Worm (Caenorhabditis elegans): ENCODE measurements around the gene bath-46.

DNA sequence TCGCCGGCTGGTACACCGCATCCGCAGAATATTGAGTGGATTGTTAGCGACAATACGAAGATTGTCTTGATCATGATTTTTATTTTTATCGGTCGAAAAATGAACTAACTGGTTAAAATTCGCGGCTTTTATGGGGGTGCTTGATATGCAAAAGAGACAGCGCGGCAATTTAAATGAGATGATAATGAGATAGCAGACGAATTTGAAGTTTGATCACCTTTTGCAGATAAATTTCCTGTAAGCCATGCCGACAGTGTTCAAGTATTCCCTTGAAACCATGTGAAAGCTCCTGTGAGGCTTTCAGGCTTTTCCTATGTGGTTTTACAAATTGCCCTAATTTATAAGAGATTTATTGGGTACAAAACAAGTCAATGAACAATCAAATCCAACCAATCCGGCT is 48.5 kb downstream of the bath-46 start, which contains the start of gene ZC204.17:
- TF ChIP-seq K11D2.4 (GFP tag; IDR thresholded peaks at IDR 0.05) (no peak), Y79H2A.3 (GFP tag; conservative IDR thresholded peaks at IDR 0.05) (no peak), rpc-1 (optimal IDR thresholded peaks at IDR 0.05) (no peak), rpc-1 (tag; optimal IDR thresholded peaks at IDR 0.05) (no peak), unc-130 (GFP tag; optimal IDR thresholded peaks at IDR 0.05) (no peak), cebp-2 (GFP tag; IDR thresholded peaks at IDR 0.05) (no peak), akir-1 (GFP tag; optimal IDR thresholded peaks at IDR 0.05) (no peak), ets-4 (GFP tag; optimal IDR thresholded peaks at IDR 0.05) (no peak), unc-62 (GFP tag; optimal IDR thresholded peaks at IDR 0.05) (no peak), snpc-4 (GFP tag; optimal IDR thresholded peaks at IDR 0.05) (no peak), snpc-4 (tag; optimal IDR thresholded peaks at IDR 0.05) (no peak)
